Fruit fly (Drosophila melanogaster): ENCODE measurements around the gene nac.

DNA sequence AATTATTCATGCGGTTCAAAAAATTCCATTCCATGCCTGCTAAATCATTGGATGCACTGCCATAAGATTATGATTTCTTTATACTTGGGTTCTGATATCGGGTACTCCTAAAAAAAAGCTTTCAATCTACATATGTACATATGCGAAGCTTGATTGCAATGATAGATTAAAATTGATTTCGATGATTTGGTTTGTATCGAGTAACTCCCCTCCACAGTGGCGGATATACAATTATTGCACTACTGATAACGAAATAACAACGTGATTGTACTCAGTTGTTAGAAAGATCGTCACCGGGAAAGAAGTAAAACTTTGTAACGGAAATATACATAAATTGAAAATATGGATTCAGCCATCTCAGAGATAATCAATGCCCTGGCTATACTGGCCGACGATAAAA is 16.1 kb downstream of the nac start, which contains the start of gene Nazo:
- TF ChIP-seq Atf3 (GFP tag; optimal IDR thresholded peaks at IDR 0.05) (no peak), CTCF (GFP tag; optimal IDR thresholded peaks at IDR 0.05) (no peak), shn (GFP tag; optimal IDR thresholded peaks at IDR 0.05) (no peak), CG42726 (GFP tag; IDR thresholded peaks at IDR 0.05; ENCODE audit: partially characterized antibody) (no peak), ftz-f1 (GFP tag; optimal IDR thresholded peaks at IDR 0.05) (no peak), CG15011 (GFP tag; optimal IDR thresholded peaks at IDR 0.05) (no peak), CG10543 (GFP tag; optimal IDR thresholded peaks at IDR 0.05) (no peak), eyg (GFP tag; optimal IDR thresholded peaks at IDR 0.05) (no peak), CG9437 (GFP tag; optimal IDR thresholded peaks at IDR 0.05) (no peak), Gug (GFP tag; IDR thresholded peaks at IDR 0.05) (no peak), Mrtf (GFP tag; IDR thresholded peaks at IDR 0.05) (no peak), oc (tag; optimal IDR thresholded peaks at IDR 0.05) (no peak), CkIIα-i1 (GFP tag; IDR thresholded peaks at IDR 0.05) (no peak)

All from whole organism, embryonic.